Worm (Caenorhabditis elegans) whole organism, young adult: ENCODE measurements around the gene K05F1.13.

Source experiments
- B0019.2 ChIP-seq: fragments of 200-800 bp; sonication (Bioruptor generic); conservative IDR thresholded peaks from 2 replicates; pipeline ENCODE4 v1.3.6; 2022; ENCODE audit warnings: missing genetic modification reagents, missing genetic modification characterization, missing compliant biosample characterization
- C17E4.6 ChIP-seq: fragments of 200-800 bp; sonication (Bioruptor generic); IDR thresholded peaks from 2 replicates; pipeline ENCODE4 v1.3.6; 2022; ENCODE audit warnings: missing genetic modification reagents, missing genetic modification characterization, missing compliant biosample characterization
- F39B2.1 ChIP-seq: fragments of 200-800 bp; sonication (Bioruptor generic); IDR thresholded peaks from 2 replicates; pipeline ENCODE4 v1.3.6; 2022; ENCODE audit warnings: missing genetic modification reagents, missing genetic modification characterization, missing compliant biosample characterization
- F49E8.2 ChIP-seq: sonication (generic microtip); optimal IDR thresholded peaks from 3 replicates; lab custom pipeline; 2017; ENCODE audit warnings: missing genetic modification characterization, mild to moderate bottlenecking, missing compliant biosample characterization, antibody characterized with exemption, moderate library complexity; ENCODE audit not compliant: insufficient read depth
- F57C9.4 ChIP-seq: sonication (generic microtip); optimal IDR thresholded peaks from 2 replicates; lab custom pipeline; 2017; ENCODE audit warnings: mild to moderate bottlenecking, missing genetic modification characterization, missing compliant biosample characterization
- T07F8.4 ChIP-seq: sonication (generic microtip); optimal IDR thresholded peaks from 2 replicates; lab custom pipeline; 2016; ENCODE audit warnings: mild to moderate bottlenecking, missing genetic modification characterization, moderate library complexity, missing compliant biosample characterization
- ZK185.1 ChIP-seq: sonication (generic microtip); optimal IDR thresholded peaks from 2 replicates; lab custom pipeline; 2016; ENCODE audit warnings: mild to moderate bottlenecking, missing genetic modification characterization, missing compliant biosample characterization; ENCODE audit not compliant: poor library complexity, severe bottlenecking
- akir-1 ChIP-seq: fragments of 200-800 bp; sonication (Bioruptor generic); optimal IDR thresholded peaks from 2 replicates; lab custom pipeline; 2018; ENCODE audit warnings: mild to moderate bottlenecking, missing genetic modification characterization, moderate library complexity, missing compliant biosample characterization
- atf-7 ChIP-seq: sonication (generic microtip); optimal IDR thresholded peaks from 2 replicates; lab custom pipeline; 2017; ENCODE audit warnings: mild to moderate bottlenecking, missing genetic modification characterization, missing compliant biosample characterization
- cebp-1 ChIP-seq, 2 experiments: fragments of 200-800 bp in 1 of 2; sonication (Bioruptor generic) in 1 of 2; sonication (generic microtip) in 1 of 2; IDR thresholded peaks in 1 of 2; optimal IDR thresholded peaks in 1 of 2; 2 replicates each; pipeline versions ENCODE4 v1.3.6 to Lab custom; 2017 to 2022; ENCODE audit warnings: missing compliant biosample characterization in 2 of 2, missing genetic modification characterization in 2 of 2, mild to moderate bottlenecking in 1 of 2, missing genetic modification reagents in 1 of 2, moderate library complexity in 1 of 2
- ceh-58 ChIP-seq: fragments of 200-800 bp; sonication (Bioruptor generic); IDR thresholded peaks from 2 replicates; pipeline ENCODE4 v1.3.6; 2022; ENCODE audit warnings: missing genetic modification characterization, missing compliant biosample characterization
- ceh-91 ChIP-seq: fragments of 200-800 bp; sonication (Bioruptor generic); IDR thresholded peaks from 2 replicates; pipeline ENCODE4 v1.3.6; 2022; ENCODE audit warnings: missing genetic modification reagents, missing genetic modification characterization, missing compliant biosample characterization
- dox-1 ChIP-seq: fragments of 200-800 bp; sonication (Bioruptor generic); IDR thresholded peaks from 2 replicates; pipeline ENCODE4 v1.3.6; 2022; ENCODE audit warnings: missing genetic modification reagents, missing genetic modification characterization, missing compliant biosample characterization
- dpl-1 ChIP-seq: fragments of 150-350 bp; optimal IDR thresholded peaks from 2 replicates; lab custom pipeline; 2014; ENCODE audit warnings: missing biosample characterization, missing genetic modification reagents, missing genetic modification characterization
- egl-18 ChIP-seq: fragments of 200-800 bp; sonication (Bioruptor generic); IDR thresholded peaks from 2 replicates; pipeline ENCODE4 v1.3.6; 2022; ENCODE audit warnings: missing genetic modification reagents, missing genetic modification characterization, missing compliant biosample characterization
- egl-44 ChIP-seq: fragments of 200-800 bp; sonication (Bioruptor generic); IDR thresholded peaks from 2 replicates; pipeline ENCODE4 v1.3.6; 2022; ENCODE audit warnings: missing genetic modification reagents, missing genetic modification characterization, missing compliant biosample characterization
- egrh-3 ChIP-seq: fragments of 200-800 bp; sonication (Bioruptor generic); IDR thresholded peaks from 2 replicates; pipeline ENCODE4 v1.3.6; 2022; ENCODE audit warnings: missing genetic modification reagents, missing genetic modification characterization, missing compliant biosample characterization
- him-1 ChIP-seq: sonication (generic microtip); optimal IDR thresholded peaks from 2 replicates; lab custom pipeline; 2016; ENCODE audit warnings: missing genotype, missing genetic modification reagents, missing genetic modification characterization, missing compliant biosample characterization
- hlh-26 ChIP-seq: fragments of 200-800 bp; sonication (Bioruptor generic); conservative IDR thresholded peaks from 2 replicates; pipeline ENCODE4 v1.3.6; 2022; ENCODE audit warnings: missing genetic modification reagents, missing genetic modification characterization, missing compliant biosample characterization
- hmg-20 ChIP-seq: fragments of 200-800 bp; sonication (Bioruptor generic); IDR thresholded peaks from 2 replicates; pipeline ENCODE4 v1.3.6; 2022; ENCODE audit warnings: missing genetic modification reagents, missing genetic modification characterization, missing compliant biosample characterization
- lin-54 ChIP-seq: fragments of 200-800 bp; sonication (Bioruptor generic); optimal IDR thresholded peaks from 2 replicates; lab custom pipeline; 2018; ENCODE audit warnings: mild to moderate bottlenecking, missing genetic modification characterization, missing compliant biosample characterization
- lsy-27 ChIP-seq: sonication (generic microtip); optimal IDR thresholded peaks from 2 replicates; lab custom pipeline; 2017; ENCODE audit warnings: missing genetic modification characterization, mild to moderate bottlenecking, missing compliant biosample characterization, antibody characterized with exemption, missing genotype, borderline replicate concordance; ENCODE audit not compliant: insufficient read depth
- madf-10 ChIP-seq: sonication (generic microtip); optimal IDR thresholded peaks from 2 replicates; lab custom pipeline; 2016; ENCODE audit warnings: mild to moderate bottlenecking, missing genetic modification characterization, missing compliant biosample characterization
- madf-8 ChIP-seq: fragments of 200-800 bp; sonication (Bioruptor generic); conservative IDR thresholded peaks from 2 replicates; pipeline ENCODE4 v1.3.6; 2022; ENCODE audit warnings: missing genetic modification reagents, missing genetic modification characterization, missing compliant biosample characterization
- mxl-1 ChIP-seq: sonication (generic microtip); optimal IDR thresholded peaks from 2 replicates; lab custom pipeline; 2016; ENCODE audit warnings: missing genetic modification characterization, missing compliant biosample characterization
- nfya-1 ChIP-seq: sonication (generic microtip); optimal IDR thresholded peaks from 2 replicates; lab custom pipeline; 2017; ENCODE audit warnings: antibody characterized with exemption, missing compliant biosample characterization, missing genetic modification characterization, borderline replicate concordance; ENCODE audit not compliant: insufficient read depth
- nfyb-1 ChIP-seq: fragments of 200-800 bp; sonication (Bioruptor generic); IDR thresholded peaks from 2 replicates; pipeline ENCODE4 v1.3.6; 2022; ENCODE audit warnings: missing genetic modification reagents, missing genetic modification characterization, missing compliant biosample characterization
- nhr-120 ChIP-seq: fragments of 200-800 bp; sonication (Bioruptor generic); IDR thresholded peaks from 2 replicates; pipeline ENCODE4 v1.3.6; 2022; ENCODE audit warnings: missing genetic modification characterization, missing compliant biosample characterization
- nhr-179 ChIP-seq: sonication (generic microtip); optimal IDR thresholded peaks from 2 replicates; lab custom pipeline; 2016; ENCODE audit warnings: mild to moderate bottlenecking, missing genetic modification characterization, missing compliant biosample characterization
- nhr-80 ChIP-seq: sonication (generic microtip); optimal IDR thresholded peaks from 2 replicates; lab custom pipeline; 2016; ENCODE audit warnings: missing genetic modification characterization, missing compliant biosample characterization
- snpc-4 ChIP-seq, 5 experiments: fragments of 150-350 bp in 1 of 5; sonication (generic microtip) in 4 of 5; optimal IDR thresholded peaks; 2 replicates each; lab custom pipeline; 2014 to 2018; ENCODE audit warnings: missing genetic modification characterization in 5 of 5, missing biosample characterization in 3 of 5, antibody characterized with exemption in 2 of 5, mild to moderate bottlenecking in 2 of 5, missing compliant biosample characterization in 2 of 5, missing genotype in 2 of 5, moderate library complexity in 2 of 5, missing genetic modification reagents in 1 of 5
- tbx-9 ChIP-seq: sonication (generic microtip); optimal IDR thresholded peaks from 2 replicates; lab custom pipeline; 2016; ENCODE audit warnings: borderline replicate concordance, missing genetic modification characterization, inconsistent platforms, missing compliant biosample characterization
- tlf-1 ChIP-seq: fragments of 200-800 bp; sonication (Bioruptor generic); optimal IDR thresholded peaks from 2 replicates; lab custom pipeline; 2018; ENCODE audit warnings: mild to moderate bottlenecking, missing genetic modification characterization, missing compliant biosample characterization
- xnd-1 ChIP-seq: sonication (generic microtip); optimal IDR thresholded peaks from 2 replicates; lab custom pipeline; 2016; ENCODE audit warnings: missing genotype, missing genetic modification reagents, missing genetic modification characterization, missing compliant biosample characterization
- zim-3 ChIP-seq: sonication (generic microtip); optimal IDR thresholded peaks from 2 replicates; lab custom pipeline; 2017; ENCODE audit warnings: mild to moderate bottlenecking, missing genetic modification characterization, moderate library complexity, missing compliant biosample characterization
- ztf-18 ChIP-seq: sonication (generic microtip); optimal IDR thresholded peaks from 2 replicates; lab custom pipeline; 2016; ENCODE audit warnings: missing genotype, mild to moderate bottlenecking, missing genetic modification characterization, missing compliant biosample characterization
- ztf-26 ChIP-seq: sonication (generic microtip); optimal IDR thresholded peaks from 2 replicates; lab custom pipeline; 2017; ENCODE audit warnings: missing genetic modification characterization, missing compliant biosample characterization
- ztf-28 ChIP-seq: fragments of 200-800 bp; sonication (Bioruptor generic); IDR thresholded peaks from 2 replicates; pipeline ENCODE4 v1.3.6; 2022; ENCODE audit warnings: missing genetic modification reagents, missing genetic modification characterization, missing compliant biosample characterization
- ztf-6 ChIP-seq: fragments of 200-800 bp; sonication (Bioruptor generic); IDR thresholded peaks from 2 replicates; pipeline ENCODE4 v1.3.6; 2022; ENCODE audit warnings: missing genetic modification reagents, missing genetic modification characterization, missing compliant biosample characterization

K05F1.13 gene

DNA sequence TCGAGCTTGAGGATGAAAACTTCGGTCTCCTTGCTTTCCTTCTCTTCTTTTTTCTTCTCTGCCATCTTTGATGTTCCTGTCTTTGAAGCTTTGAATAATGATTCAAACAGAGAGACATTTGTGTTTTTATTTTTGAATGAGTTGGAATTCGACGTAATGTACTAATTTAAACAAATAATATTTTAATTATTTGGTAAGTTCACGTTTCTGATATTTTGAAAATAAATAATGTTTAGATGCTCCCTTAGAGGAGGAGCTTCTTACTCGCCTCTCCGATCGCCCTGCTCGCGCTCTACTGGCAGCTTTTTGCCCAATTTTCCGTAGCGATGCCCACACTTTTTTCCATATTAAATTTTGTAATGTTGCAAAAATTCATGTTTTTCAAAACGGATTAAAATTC lies 12.2 kb downstream of the K05F1.13 start, which contains the start of the genes K05F1.9 and K05F1.1:
K05F1.9 (minus strand) TSS at position 101 of the 400 bp plus-strand sequence.
K05F1.1 (plus strand) TSS at position 308 of the 400 bp plus-strand sequence.
- TF ChIP-seq cebp-1 (GFP tag; IDR thresholded peaks at IDR 0.05; lab: Robert Waterston, UW) (no peak), cebp-1 (tag; optimal IDR thresholded peaks at IDR 0.05; lab: Kevin White, UChicago) (no peak), C17E4.6 (no peak), ztf-6 (GFP tag; lab: Robert Waterston, UW) (no peak), zim-3 (tag; lab: Kevin White, UChicago) (no peak), madf-8 (GFP tag; lab: Robert Waterston, UW) (no peak), egrh-3 (GFP tag; lab: Robert Waterston, UW) (no peak)

DNA sequence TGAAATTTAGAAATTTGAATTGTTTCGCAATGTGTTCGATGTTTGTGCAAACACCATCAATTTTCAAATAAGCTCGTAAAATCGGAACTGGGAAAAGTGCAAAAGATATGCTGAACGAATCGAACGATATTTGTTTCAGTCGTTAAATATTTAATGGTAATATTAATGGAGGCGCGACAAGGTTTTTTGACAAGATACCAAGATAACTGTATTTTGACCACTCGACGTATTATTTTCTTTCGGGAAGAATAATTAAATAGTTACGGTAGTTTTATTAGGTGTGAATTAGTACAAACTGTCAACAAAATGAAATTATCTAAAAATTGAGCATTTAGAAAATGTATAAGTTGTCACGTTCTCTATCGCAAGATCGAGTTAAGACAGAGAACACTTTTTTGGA lies 15.4 kb downstream of the K05F1.13 start:
- TF ChIP-seq hmg-20 (GFP tag; lab: Robert Waterston, UW) = no peak
- TF ChIP-seq atf-7 = no peak

DNA sequence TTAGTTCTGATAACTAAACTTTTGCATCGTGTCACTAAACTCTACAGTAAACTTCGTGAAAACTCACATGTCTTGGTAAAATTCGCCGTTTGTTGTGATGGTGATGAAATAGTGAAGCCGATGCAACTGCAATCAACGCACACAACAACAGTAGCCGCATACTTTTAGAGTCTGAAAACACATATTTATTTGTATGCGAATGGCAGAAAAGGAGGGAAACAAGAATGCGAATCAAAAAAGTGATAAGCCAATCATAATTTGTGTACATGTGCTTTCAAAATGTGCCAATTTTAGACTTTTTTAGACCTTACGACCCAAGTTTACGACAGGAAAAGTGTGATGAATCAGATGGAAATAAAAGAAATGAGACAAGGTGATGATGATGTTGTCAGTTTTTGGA lies 16.4 kb downstream of the K05F1.13 start, which contains the start of gene K05F1.10:
K05F1.10 (minus strand) TSS at position 171 of the 400 bp plus-strand sequence.
- TF ChIP-seq ztf-18 (tag; lab: Kevin White, UChicago) (no peak), nhr-80 (tag; lab: Kevin White, UChicago) (peak; percentile 34), F39B2.1 (GFP tag; lab: Robert Waterston, UW) (no peak), cebp-1 (GFP tag; IDR thresholded peaks at IDR 0.05; lab: Robert Waterston, UW) (no peak), cebp-1 (tag; optimal IDR thresholded peaks at IDR 0.05; lab: Kevin White, UChicago) (peak; percentile 42), lsy-27 (tag; lab: Kevin White, UChicago) (no peak), B0019.2 (no peak), nhr-120 (GFP tag; lab: Robert Waterston, UW) (no peak), ztf-26 (tag; lab: Kevin White, UChicago) (no peak)
- TF ChIP-seq, all 124 proteins: peak for 2

DNA sequence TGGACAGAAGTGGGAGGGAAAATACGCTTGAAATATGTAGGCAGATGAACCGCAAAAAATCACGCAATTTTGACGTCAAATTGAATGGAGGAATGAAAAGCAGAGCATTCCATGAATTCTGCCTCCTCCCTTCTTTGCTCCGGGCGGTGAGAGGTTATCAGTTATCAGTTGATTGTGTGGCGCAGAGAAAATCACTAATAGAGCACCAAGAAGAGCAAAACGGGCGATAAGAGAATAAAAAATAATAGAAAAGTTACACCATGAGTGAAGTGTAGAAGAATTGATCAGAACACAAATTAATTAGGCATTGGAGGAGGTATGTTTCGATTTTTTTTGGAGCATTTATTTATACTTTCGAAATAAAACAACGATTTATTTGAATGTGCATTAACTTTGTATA lies 17.6 kb downstream of the K05F1.13 start:
- TF ChIP-seq xnd-1 (tag; lab: Kevin White, UChicago) (no peak), ZK185.1 (tag; lab: Kevin White, UChicago) (no peak), ceh-91 (GFP tag; lab: Robert Waterston, UW) (no peak), dox-1 (peak; percentile 33; the same call in 1 of the 2 replicates), nhr-120 (GFP tag; lab: Robert Waterston, UW) (no peak), egl-18 (GFP tag; lab: Robert Waterston, UW) (no peak), B0019.2 (no peak), akir-1 (GFP tag; lab: Kevin White, UChicago) (no peak), dpl-1 (no peak), nhr-179 (tag; lab: Kevin White, UChicago) (no peak), nhr-80 (tag; lab: Kevin White, UChicago) (peak; percentile 92), nfyb-1 (0 out of 2 replicates have a peak, but pooled peaks have one; percentile 13)
- TF ChIP-seq, all 124 proteins: peak for 3

DNA sequence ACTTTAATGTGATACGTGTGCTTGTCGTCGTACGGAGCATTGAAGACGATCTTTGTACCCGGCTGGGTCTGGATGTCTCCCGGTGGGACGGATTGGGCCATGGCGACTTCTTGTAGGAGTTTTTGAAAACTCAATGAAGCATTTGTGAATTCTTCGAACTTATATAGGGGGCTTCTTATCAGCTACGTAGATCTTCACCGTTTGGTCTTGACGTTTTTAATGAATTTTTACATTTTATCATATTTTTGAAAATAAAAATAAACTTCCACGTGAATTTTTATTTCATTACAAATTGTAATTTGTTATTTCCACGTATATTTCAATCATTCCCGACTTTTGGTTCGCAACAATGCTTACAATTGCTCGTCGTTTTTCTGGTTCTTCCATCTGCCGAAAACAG lies 21.3 kb downstream of the K05F1.13 start, which contains the start of the genes msp-64 and ZK1248.5:
msp-64 (minus strand) TSS at position 101 of the 400 bp plus-strand sequence.
ZK1248.5 (plus strand) TSS at position 285 of the 400 bp plus-strand sequence.
- no peak for TF ChIP-seq T07F8.4 (tag; lab: Kevin White, UChicago)
- TF ChIP-seq tbx-9 (tag; lab: Kevin White, UChicago) = no peak
- no peak for TF ChIP-seq lin-54 (GFP tag; lab: Kevin White, UChicago)
- TF ChIP-seq him-1 = no peak
- no peak for TF ChIP-seq nfya-1 (tag; lab: Kevin White, UChicago)
- TF ChIP-seq F49E8.2 (tag; lab: Kevin White, UChicago) = no peak
- TF ChIP-seq madf-10 = no peak
- no peak for TF ChIP-seq tlf-1 (GFP tag; lab: Kevin White, UChicago)
- no peak for TF ChIP-seq mxl-1 (tag; lab: Kevin White, UChicago)
- no peak for TF ChIP-seq ztf-6 (GFP tag; lab: Robert Waterston, UW)
- TF ChIP-seq ceh-58 (GFP tag; lab: Robert Waterston, UW) = no peak
- no peak for TF ChIP-seq F57C9.4
- TF ChIP-seq snpc-4 (GFP tag; optimal IDR thresholded peaks at IDR 0.05; lab: Kevin White, UChicago) = no peak
- no peak for TF ChIP-seq snpc-4 (tag; optimal IDR thresholded peaks at IDR 0.05; lab: Kevin White, UChicago)
- no peak for TF ChIP-seq hlh-26 (GFP tag; lab: Robert Waterston, UW)
- no peak for TF ChIP-seq ztf-28
- TF ChIP-seq egl-44 = no peak
